ENCODE assay signal across 8 worm cellular contexts in genomic region chrIV:1168311-1168965, ce11.
A peak's percentile ranks its signal among the peaks of the same experiment; 100 is the strongest.
TF ChIP-seq lines count a peak whose summit lies in the region.

No protein-coding gene starts in this region.

TF ChIP-seq in whole organism, L1 larva, 84 proteins besides CTCF, POLR2A, EP300 and RAD21 (continues in another document):
- TF ChIP-seq C16A3.4 (tag; optimal IDR thresholded peaks at IDR 0.05; lab: Kevin White, UChicago) (no peak), jun-1 (tag; optimal IDR thresholded peaks at IDR 0.05; lab: Kevin White, UChicago) (peak; percentile 29), aly-2 (tag; optimal IDR thresholded peaks at IDR 0.05; lab: Kevin White, UChicago) (no peak), nhr-47 (tag; optimal IDR thresholded peaks at IDR 0.05; lab: Kevin White, UChicago) (peak; percentile 71), sup-37 (GFP tag; optimal IDR thresholded peaks at IDR 0.05; lab: Kevin White, UChicago) (no peak), mef-2 (tag; optimal IDR thresholded peaks at IDR 0.05; lab: Kevin White, UChicago) (no peak), Y116A8C.19 (tag; optimal IDR thresholded peaks at IDR 0.05; lab: Kevin White, UChicago; ENCODE audit: borderline replicate concordance) (no peak), ceh-82 (tag; optimal IDR thresholded peaks at IDR 0.05; lab: Kevin White, UChicago) (peak; percentile 14 to 69 (median 30)), alr-1 (tag; optimal IDR thresholded peaks at IDR 0.05; lab: Kevin White, UChicago; ENCODE audit: borderline replicate concordance) (no peak), tlp-1 (tag; optimal IDR thresholded peaks at IDR 0.05; lab: Kevin White, UChicago) (no peak), pqm-1 (tag; optimal IDR thresholded peaks at IDR 0.05; lab: Kevin White, UChicago) (no peak)

TF ChIP-seq in whole organism, L2 larva, 48 proteins besides CTCF, POLR2A, EP300 and RAD21 (continues in another document):
- TF ChIP-seq egl-27 (tag; optimal IDR thresholded peaks at IDR 0.05; lab: Kevin White, UChicago): no peak
- TF ChIP-seq elt-1 (tag; optimal IDR thresholded peaks at IDR 0.05; lab: Kevin White, UChicago): no peak
- TF ChIP-seq mdl-1 (tag; optimal IDR thresholded peaks at IDR 0.05; lab: Kevin White, UChicago): peak; percentile 45 to 87
- TF ChIP-seq sem-4 (tag; optimal IDR thresholded peaks at IDR 0.05; lab: Kevin White, UChicago): no peak
- TF ChIP-seq C34F6.9 (tag; optimal IDR thresholded peaks at IDR 0.05; lab: Kevin White, UChicago): peak; percentile 60
- no peak for TF ChIP-seq crh-2 (tag; optimal IDR thresholded peaks at IDR 0.05; lab: Kevin White, UChicago)
- no peak for TF ChIP-seq nhr-21 (tag; optimal IDR thresholded peaks at IDR 0.05; lab: Kevin White, UChicago)
- TF ChIP-seq elt-3 (tag; optimal IDR thresholded peaks at IDR 0.05; lab: Kevin White, UChicago): no peak
- peak; percentile 53 for TF ChIP-seq unc-55 (GFP tag; optimal IDR thresholded peaks at IDR 0.05; lab: Kevin White, UChicago)
- no peak for TF ChIP-seq zag-1 (tag; optimal IDR thresholded peaks at IDR 0.05; lab: Kevin White, UChicago)
- peak; percentile 22 for TF ChIP-seq F13H6.1 (tag; optimal IDR thresholded peaks at IDR 0.05; lab: Kevin White, UChicago)
- TF ChIP-seq mbf-1 (tag; optimal IDR thresholded peaks at IDR 0.05; lab: Kevin White, UChicago): no peak

TF ChIP-seq in whole organism, L3 larva, 47 proteins besides CTCF, POLR2A, EP300 and RAD21:
- peak; percentile 36 for TF ChIP-seq lin-15B (tag; optimal IDR thresholded peaks at IDR 0.05; lab: Kevin White, UChicago)
- TF ChIP-seq nfya-1 (tag; optimal IDR thresholded peaks at IDR 0.05; lab: Kevin White, UChicago; ENCODE audit: insufficient read depth): peak; percentile 46
- TF ChIP-seq pqm-1 (tag; optimal IDR thresholded peaks at IDR 0.05; lab: Kevin White, UChicago): no peak
- TF ChIP-seq hmg-11 (tag; optimal IDR thresholded peaks at IDR 0.05; lab: Kevin White, UChicago): peak; percentile 69
- TF ChIP-seq pha-4 (tag; optimal IDR thresholded peaks at IDR 0.05; lab: Kevin White, UChicago): peak; percentile 73
- no peak for TF ChIP-seq nhr-23 (tag; optimal IDR thresholded peaks at IDR 0.05; lab: Kevin White, UChicago)
- no peak for TF ChIP-seq unc-39 (tag; optimal IDR thresholded peaks at IDR 0.05; lab: Kevin White, UChicago)
- TF ChIP-seq egl-5 (tag; optimal IDR thresholded peaks at IDR 0.05; lab: Kevin White, UChicago): peak; percentile 26
- no peak for TF ChIP-seq aly-2 (tag; optimal IDR thresholded peaks at IDR 0.05; lab: Kevin White, UChicago)
- TF ChIP-seq mdl-1 (tag; optimal IDR thresholded peaks at IDR 0.05; lab: Kevin White, UChicago): peak; percentile 71
- peak; percentile 57 for TF ChIP-seq lin-39 (tag; optimal IDR thresholded peaks at IDR 0.05; lab: Kevin White, UChicago)
TF ChIP-seq in whole organism, L3 larva: peak in this region for 7.

TF ChIP-seq in whole organism, L4 larva, 104 proteins besides CTCF, POLR2A, EP300 and RAD21 (continues in another document):
- TF ChIP-seq ceh-82 (tag; optimal IDR thresholded peaks at IDR 0.05; lab: Kevin White, UChicago): no peak
- TF ChIP-seq unc-62 (GFP tag; optimal IDR thresholded peaks at IDR 0.05 in 1 of 2; lab: Kevin White, UChicago): peak in 1 of 2 experiments; percentile 87
- TF ChIP-seq unc-62 (tag; optimal IDR thresholded peaks at IDR 0.05; lab: Kevin White, UChicago): no peak
- TF ChIP-seq hif-1 (tag; optimal IDR thresholded peaks at IDR 0.05; lab: Kevin White, UChicago): peak in 1 of 2 experiments; percentile 41
- peak; percentile 40 for TF ChIP-seq dmd-6 (GFP tag; IDR thresholded peaks at IDR 0.05; lab: Robert Waterston, UW)
- 0 out of 2 replicates have a peak, but pooled peaks have one; percentile 13 for TF ChIP-seq set-16 (GFP tag; IDR thresholded peaks at IDR 0.05; lab: Robert Waterston, UW)
- TF ChIP-seq mdt-29 (GFP tag; IDR thresholded peaks at IDR 0.05; lab: Robert Waterston, UW): no peak
- peak; percentile 65 for TF ChIP-seq aha-1 (tag; lab: Kevin White, UChicago)
- no peak for TF ChIP-seq nhr-76 (tag; optimal IDR thresholded peaks at IDR 0.05; lab: Kevin White, UChicago)
- TF ChIP-seq vab-7 (GFP tag; IDR thresholded peaks at IDR 0.05; lab: Robert Waterston, UW): no peak
- TF ChIP-seq hlh-11 (tag; optimal IDR thresholded peaks at IDR 0.05; lab: Kevin White, UChicago): peak; percentile 79

TF ChIP-seq in whole organism, early embryonic, 17 proteins besides CTCF, POLR2A, EP300 and RAD21:
- TF ChIP-seq F13C5.2 (tag; optimal IDR thresholded peaks at IDR 0.05; lab: Kevin White, UChicago) (peak; percentile 36), scrt-1 (GFP tag; IDR thresholded peaks at IDR 0.05; lab: Robert Waterston, UW) (no peak)

TF ChIP-seq in whole organism, late embryonic, 69 proteins besides CTCF, POLR2A, EP300 and RAD21:
- TF ChIP-seq ama-1 (optimal IDR thresholded peaks at IDR 0.05; lab: Kevin White, UChicago) (no peak), hlh-30 (tag; optimal IDR thresholded peaks at IDR 0.05; lab: Kevin White, UChicago; ENCODE audit: insufficient read depth) (peak; percentile 67), sox-2 (GFP tag; IDR thresholded peaks at IDR 0.05; lab: Robert Waterston, UW) (no peak), K02D7.2 (tag; optimal IDR thresholded peaks at IDR 0.05; lab: Kevin White, UChicago) (no peak), rnt-1 (tag; optimal IDR thresholded peaks at IDR 0.05; lab: Kevin White, UChicago) (peak; percentile 1), unc-55 (GFP tag; optimal IDR thresholded peaks at IDR 0.05; lab: Kevin White, UChicago) (peak; percentile 20), nfya-1 (tag; optimal IDR thresholded peaks at IDR 0.05; lab: Kevin White, UChicago) (peak; percentile 20), pros-1 (tag; optimal IDR thresholded peaks at IDR 0.05; lab: Kevin White, UChicago) (peak; percentile 5), ceh-2 (tag; optimal IDR thresholded peaks at IDR 0.05; lab: Kevin White, UChicago) (no peak)
TF ChIP-seq in whole organism, late embryonic: peak in this region for 5.

TF ChIP-seq in whole organism, mixed stage, embryonic, 35 proteins besides CTCF, POLR2A, EP300 and RAD21:
- TF ChIP-seq ces-1 (GFP tag; optimal IDR thresholded peaks at IDR 0.05; lab: Kevin White, UChicago) (peak; percentile 44), zip-8 (tag; optimal IDR thresholded peaks at IDR 0.05; lab: Kevin White, UChicago) (no peak), unc-62 (GFP tag; optimal IDR thresholded peaks at IDR 0.05; lab: Kevin White, UChicago) (peak; percentile 3), bed-3 (GFP tag; optimal IDR thresholded peaks at IDR 0.05; lab: Kevin White, UChicago) (no peak), ztf-11 (tag; optimal IDR thresholded peaks at IDR 0.05; lab: Kevin White, UChicago) (no peak), sptf-1 (tag; optimal IDR thresholded peaks at IDR 0.05; lab: Kevin White, UChicago) (peak; percentile 43), M03D4.4 (tag; optimal IDR thresholded peaks at IDR 0.05; lab: Kevin White, UChicago) (peak; percentile 31), drap-1 (GFP tag; optimal IDR thresholded peaks at IDR 0.05; lab: Kevin White, UChicago) (no peak)
TF ChIP-seq in whole organism, mixed stage, embryonic: peak in this region for 4.

TF ChIP-seq in whole organism, young adult, 124 proteins besides CTCF, POLR2A, EP300 and RAD21:
- no peak for TF ChIP-seq Y53G8AR.9 (GFP tag; conservative IDR thresholded peaks at IDR 0.05; lab: Robert Waterston, UW)
- TF ChIP-seq egrh-3 (GFP tag; IDR thresholded peaks at IDR 0.05; lab: Robert Waterston, UW): peak; percentile 65; the same call in 1 of the 2 replicates
- no peak for TF ChIP-seq F57A8.1 (GFP tag; optimal IDR thresholded peaks at IDR 0.05; lab: Kevin White, UChicago)
- TF ChIP-seq mcd-1 (GFP tag; IDR thresholded peaks at IDR 0.05; lab: Robert Waterston, UW): peak; percentile 50; the same call in 1 of the 2 replicates
- no peak for TF ChIP-seq ztf-22 (GFP tag; optimal IDR thresholded peaks at IDR 0.05; lab: Kevin White, UChicago)
- no peak for TF ChIP-seq nfya-1 (tag; optimal IDR thresholded peaks at IDR 0.05; lab: Kevin White, UChicago; ENCODE audit: borderline replicate concordance, insufficient read depth)
- no peak for TF ChIP-seq let-607 (tag; optimal IDR thresholded peaks at IDR 0.05; lab: Kevin White, UChicago)
- no peak for TF ChIP-seq ceh-40 (GFP tag; IDR thresholded peaks at IDR 0.05; lab: Robert Waterston, UW)
- no peak for TF ChIP-seq cebp-1 (GFP tag; IDR thresholded peaks at IDR 0.05; lab: Robert Waterston, UW)
- TF ChIP-seq cebp-1 (tag; optimal IDR thresholded peaks at IDR 0.05; lab: Kevin White, UChicago): peak; percentile 65
- TF ChIP-seq lin-54 (GFP tag; optimal IDR thresholded peaks at IDR 0.05; lab: Kevin White, UChicago): peak; percentile 15
- no peak for TF ChIP-seq lag-1 (GFP tag; IDR thresholded peaks at IDR 0.05; lab: Robert Waterston, UW)
- TF ChIP-seq ceh-27 (GFP tag; optimal IDR thresholded peaks at IDR 0.05; lab: Kevin White, UChicago): peak; percentile 65
- TF ChIP-seq mel-28 (tag; optimal IDR thresholded peaks at IDR 0.05; lab: Kevin White, UChicago; ENCODE audit: borderline replicate concordance): no peak
- TF ChIP-seq hmg-1.2 (GFP tag; IDR thresholded peaks at IDR 0.05; lab: Robert Waterston, UW): peak; percentile 98
- no peak for TF ChIP-seq ceh-91 (GFP tag; IDR thresholded peaks at IDR 0.05; lab: Robert Waterston, UW)
- TF ChIP-seq ekl-4 (GFP tag; IDR thresholded peaks at IDR 0.05; lab: Robert Waterston, UW): no peak
- TF ChIP-seq nhr-80 (tag; optimal IDR thresholded peaks at IDR 0.05; lab: Kevin White, UChicago): no peak
- TF ChIP-seq ceh-100 (GFP tag; IDR thresholded peaks at IDR 0.05; lab: Robert Waterston, UW): no peak
- TF ChIP-seq dpff-1 (tag; optimal IDR thresholded peaks at IDR 0.05; lab: Kevin White, UChicago): no peak
- TF ChIP-seq athp-1 (tag; optimal IDR thresholded peaks at IDR 0.05; lab: Kevin White, UChicago): no peak
- TF ChIP-seq K12H6.12 (tag; optimal IDR thresholded peaks at IDR 0.05; lab: Kevin White, UChicago): peak; percentile 25
- TF ChIP-seq tbp1 (GFP tag; optimal IDR thresholded peaks at IDR 0.05; lab: Kevin White, UChicago): no peak
- TF ChIP-seq nfyb-1 (GFP tag; IDR thresholded peaks at IDR 0.05; lab: Robert Waterston, UW): 0 out of 2 replicates have a peak, but pooled peaks have one; percentile 26
- no peak for TF ChIP-seq madf-8 (GFP tag; conservative IDR thresholded peaks at IDR 0.05; lab: Robert Waterston, UW)
- TF ChIP-seq ztf-18 (tag; optimal IDR thresholded peaks at IDR 0.05; lab: Kevin White, UChicago): no peak
- TF ChIP-seq efl-1 (GFP tag; optimal IDR thresholded peaks at IDR 0.05; lab: Kevin White, UChicago): no peak
- peak; percentile 71 for TF ChIP-seq dox-1 (GFP tag; IDR thresholded peaks at IDR 0.05; lab: Robert Waterston, UW)
- no peak for TF ChIP-seq gei-17 (GFP tag; optimal IDR thresholded peaks at IDR 0.05; lab: Kevin White, UChicago)
- TF ChIP-seq chd-7 (tag; optimal IDR thresholded peaks at IDR 0.05; lab: Kevin White, UChicago): no peak
- TF ChIP-seq xnd-1 (tag; optimal IDR thresholded peaks at IDR 0.05; lab: Kevin White, UChicago): no peak
- TF ChIP-seq sea-2 (GFP tag; IDR thresholded peaks at IDR 0.05; lab: Robert Waterston, UW): no peak
- no peak for TF ChIP-seq hsf-1 (GFP tag; IDR thresholded peaks at IDR 0.05; lab: Robert Waterston, UW)
- TF ChIP-seq attf-5 (GFP tag; optimal IDR thresholded peaks at IDR 0.05; lab: Kevin White, UChicago): peak; percentile 66
TF ChIP-seq in whole organism, young adult: peak in this region for 10.
